Worm (Caenorhabditis elegans) whole organism, L4/young adult: Measurements from ENCODE around the gene T06A1.5.

ENCODE experiments used
- W03F9.2 ChIP-seq: fragments of 150-350 bp; optimal IDR thresholded peaks from 2 replicates; lab custom pipeline; 2014; ENCODE audit warnings: missing biosample characterization, missing genetic modification characterization
- dao-5 ChIP-seq: sonication (generic microtip); optimal IDR thresholded peaks from 2 replicates; lab custom pipeline; 2016; ENCODE audit warnings: missing genotype, missing genetic modification characterization, moderate library complexity, missing compliant biosample characterization
- him-1 ChIP-seq: sonication (generic microtip); optimal IDR thresholded peaks from 2 replicates; lab custom pipeline; 2016; ENCODE audit warnings: missing genotype, missing genetic modification reagents, missing genetic modification characterization, missing compliant biosample characterization

T06A1.5 gene

DNA sequence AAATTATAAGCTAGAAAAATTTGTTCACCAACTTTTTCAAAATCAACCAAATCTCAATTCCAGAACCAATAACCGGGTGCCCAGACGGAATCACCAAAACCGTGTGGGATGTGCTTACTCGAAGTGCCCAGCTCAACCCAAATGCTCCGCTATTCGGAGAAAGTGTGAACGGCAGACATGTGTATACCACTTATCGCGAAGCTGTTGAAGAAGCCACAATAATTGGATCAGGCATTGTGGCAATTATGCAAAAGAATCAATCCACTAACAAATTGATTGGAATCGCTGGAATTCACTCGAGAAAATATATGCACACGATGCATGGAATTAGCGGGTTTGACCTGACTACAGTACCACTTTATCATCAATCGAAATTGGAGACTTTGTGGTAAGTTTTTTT, 42.7 kb downstream of the T06A1.5 start:
- no peak for TF ChIP-seq W03F9.2 (tag; lab: Kevin White, UChicago)
- no peak for TF ChIP-seq him-1 (tag; lab: Kevin White, UChicago)
- TF ChIP-seq dao-5 (tag; lab: Kevin White, UChicago) = no peak

DNA sequence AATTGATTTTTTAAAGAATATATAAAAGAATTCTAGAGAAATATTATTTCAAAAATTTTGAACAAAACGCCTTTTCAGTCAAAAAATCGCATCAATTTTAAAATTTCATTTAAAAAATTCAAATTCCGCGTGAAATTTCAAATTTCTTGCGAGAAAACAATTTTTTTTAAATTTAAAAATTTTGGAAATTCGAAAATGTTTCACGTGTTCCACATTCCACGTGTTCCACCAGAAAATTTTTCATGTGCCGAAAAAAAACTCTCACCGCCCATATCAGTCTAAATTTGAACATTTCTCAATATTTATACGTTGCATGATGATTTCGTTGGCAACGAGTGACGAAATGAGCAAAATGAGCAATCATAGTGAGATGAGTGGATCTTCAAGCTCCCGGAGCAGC, 48.0 kb downstream of the T06A1.5 start, which contains the start of gene fbxa-201:
Gene fbxa-201 (plus strand): TSS at position 301 of the 400 bp plus-strand sequence.
- no peak for TF ChIP-seq W03F9.2 (tag; lab: Kevin White, UChicago)
- no peak for TF ChIP-seq him-1 (tag; lab: Kevin White, UChicago)
- TF ChIP-seq dao-5 (tag; lab: Kevin White, UChicago) = no peak

DNA sequence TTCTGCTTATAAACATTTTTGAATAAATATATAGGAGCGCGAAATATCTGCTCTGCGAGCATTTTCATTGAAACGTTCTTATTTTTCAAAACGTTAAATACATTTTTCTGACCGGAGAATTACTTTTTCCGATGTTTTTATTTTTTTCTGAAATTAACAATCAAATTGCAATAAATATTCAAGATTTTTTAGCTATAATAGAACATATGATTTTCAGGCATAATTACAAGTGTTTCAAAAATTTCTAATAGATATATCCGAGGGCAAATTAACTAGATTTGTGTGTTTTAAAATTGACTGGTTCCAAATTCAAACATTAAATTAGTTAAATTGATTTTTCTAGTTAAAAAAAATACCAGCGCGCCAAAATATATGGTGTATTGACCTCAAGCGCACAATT, 51.9 kb downstream of the T06A1.5 start, which contains the start of gene T08B1.4:
Gene T08B1.4 (plus strand): TSS at position 301 of the 400 bp plus-strand sequence.
- TF ChIP-seq dao-5 (tag; lab: Kevin White, UChicago) (no peak), W03F9.2 (tag; lab: Kevin White, UChicago) (no peak), him-1 (tag; lab: Kevin White, UChicago) (no peak)
